Fruit fly (Drosophila melanogaster) Kc167 (cell line): ENCODE measurements around the gene Ptp10D.

Experiments used
- Myc ChIP-seq: fragments of >200 bp; optimal IDR thresholded peaks from 2 replicates; lab custom pipeline; 2017; ENCODE audit warnings: missing external identifiers
- Sin3A ChIP-seq: fragments of >200 bp; optimal IDR thresholded peaks from 2 replicates; lab custom pipeline; 2018; ENCODE audit warnings: missing external identifiers
- h ChIP-seq: fragments of >200 bp; optimal IDR thresholded peaks from 3 replicates; lab custom pipeline; 2018; ENCODE audit warnings: missing external identifiers
- insv ChIP-seq: fragments of >200 bp; optimal IDR thresholded peaks from 3 replicates; lab custom pipeline; 2018; ENCODE audit warnings: missing external identifiers
- psq ChIP-seq: fragments of >200 bp; optimal IDR thresholded peaks from 2 replicates; lab custom pipeline; 2017; ENCODE audit warnings: missing external identifiers

- TF ChIP-seq insv (lab: Kevin White, UChicago) (no peak), psq (lab: Kevin White, UChicago) (peak; percentile 36), Sin3A (lab: Kevin White, UChicago) (no peak), h (lab: Kevin White, UChicago) (no peak), Myc (lab: Kevin White, UChicago) (no peak)
Observed at dm6 chrX:11713808-11714528, 92.2 kb downstream of the Ptp10D start.
